Fruit fly (Drosophila melanogaster): ENCODE results near the gene Der-2.

Gene Der-2

DNA sequence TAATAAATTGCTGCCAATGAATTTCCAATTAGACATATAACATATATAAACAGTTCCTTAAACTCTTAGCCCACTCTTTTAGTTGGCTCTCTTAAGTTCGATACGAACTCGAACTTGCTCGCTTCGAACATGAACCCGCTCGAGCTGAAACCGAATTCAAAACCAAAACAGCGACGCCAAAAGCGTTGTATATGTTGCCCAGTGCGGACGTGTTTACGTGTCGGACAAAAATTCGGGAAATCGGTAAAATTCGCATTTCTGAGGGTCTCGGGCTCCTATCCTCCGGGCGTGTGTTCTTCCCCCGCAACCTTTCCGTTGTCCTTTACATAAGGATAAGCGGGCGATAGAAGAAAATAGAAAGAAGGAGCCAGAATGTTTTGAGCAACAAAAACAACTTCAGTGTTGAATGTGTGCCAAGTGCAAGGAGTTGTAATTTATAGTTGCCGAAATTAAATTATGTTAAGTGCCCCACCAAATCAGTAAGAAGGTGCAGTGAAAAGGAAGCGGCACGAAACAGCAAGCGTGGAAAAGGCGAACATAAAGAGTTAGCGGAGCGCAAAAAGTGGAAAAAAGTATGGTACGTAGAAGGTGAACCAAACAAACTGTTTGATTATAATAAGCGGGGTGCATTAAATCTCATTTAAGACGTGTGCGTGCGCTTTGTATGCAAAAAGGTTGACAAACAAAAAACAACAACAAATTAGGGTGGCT lies 18.7 kb upstream of the Der-2 start, which contains the start of gene CG42342:
TSS of gene CG42342 (plus strand) at position 176 of the 711 bp plus-strand sequence.
- no peak for TF ChIP-seq ttk (optimal IDR thresholded peaks at IDR 0.05)
- no peak for TF ChIP-seq psq (optimal IDR thresholded peaks at IDR 0.05)
- TF ChIP-seq h (optimal IDR thresholded peaks at IDR 0.05), result no peak
- no peak for TF ChIP-seq Sin3A (optimal IDR thresholded peaks at IDR 0.05)
- no peak for TF ChIP-seq Myc (optimal IDR thresholded peaks at IDR 0.05)
- TF ChIP-seq insv (optimal IDR thresholded peaks at IDR 0.05), result no peak

DNA sequence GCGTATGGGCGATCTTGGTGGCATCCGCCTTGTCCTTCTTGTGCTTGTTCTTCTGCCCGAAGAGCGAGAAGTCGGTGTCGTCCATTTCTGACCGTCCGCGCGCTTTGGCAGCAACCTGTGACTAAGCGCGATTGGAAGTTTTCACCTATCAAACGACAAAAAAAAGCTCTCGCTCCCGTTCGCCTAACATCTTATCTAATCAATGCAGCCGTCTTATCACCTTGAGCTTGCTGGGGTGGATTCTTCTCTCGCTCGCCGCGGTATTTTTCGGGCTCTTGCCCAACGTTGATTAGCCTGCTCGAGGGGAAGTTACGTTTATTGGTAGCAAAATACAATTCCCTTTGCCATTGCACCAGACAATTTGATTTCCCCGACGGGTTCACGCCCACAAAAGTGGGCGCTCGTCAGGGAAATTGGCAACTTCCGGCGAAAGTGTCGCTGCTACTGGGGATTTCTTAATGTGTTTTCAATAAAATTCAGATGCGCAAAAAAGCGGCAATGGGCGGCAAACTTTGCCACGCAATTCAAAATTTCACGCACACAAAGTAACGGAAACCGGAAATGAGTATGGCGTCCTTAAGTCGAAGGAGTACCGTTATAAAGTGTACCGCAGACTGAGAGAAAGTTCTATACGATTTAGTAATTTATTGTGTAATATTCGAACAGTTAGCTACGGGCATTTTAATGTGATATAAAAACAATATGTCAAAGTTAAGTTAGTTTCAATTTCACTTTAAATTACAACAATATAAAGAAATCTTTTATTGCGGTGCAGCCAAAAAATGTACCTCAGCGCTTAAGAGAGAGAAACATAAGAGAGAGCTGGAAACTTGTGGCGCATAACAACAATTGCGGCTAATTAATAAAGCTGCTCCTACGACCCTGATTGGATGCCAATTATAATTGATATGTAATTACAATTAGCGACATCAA lies 17.2 kb upstream of the Der-2 start, which contains the start of gene Decay:
TSS of gene Decay (minus strand) at position 132 of the 933 bp plus-strand sequence.
- no peak for TF ChIP-seq insv (optimal IDR thresholded peaks at IDR 0.05)
- TF ChIP-seq h (optimal IDR thresholded peaks at IDR 0.05), result no peak
- TF ChIP-seq ttk (optimal IDR thresholded peaks at IDR 0.05), result no peak
- TF ChIP-seq Myc (optimal IDR thresholded peaks at IDR 0.05), result no peak
- TF ChIP-seq psq (optimal IDR thresholded peaks at IDR 0.05), result no peak
- no peak for TF ChIP-seq Sin3A (optimal IDR thresholded peaks at IDR 0.05)

- TF ChIP-seq Myc (optimal IDR thresholded peaks at IDR 0.05), result no peak
- no peak for TF ChIP-seq Sin3A (optimal IDR thresholded peaks at IDR 0.05)
- no peak for TF ChIP-seq insv (optimal IDR thresholded peaks at IDR 0.05)
- no peak for TF ChIP-seq h (optimal IDR thresholded peaks at IDR 0.05)
- no peak for TF ChIP-seq psq (optimal IDR thresholded peaks at IDR 0.05)
- TF ChIP-seq ttk (optimal IDR thresholded peaks at IDR 0.05), result no peak
These were observed 14.8 kb upstream of the Der-2 start, which contains the start of gene Gr89a for dm6 chr3R:16498859-16499258. Gr89a (minus strand) TSS chr3R:16498959.

dm6 chr3R:16497379-16497778 lies 13.4 kb upstream of the Der-2 start:
- TF ChIP-seq ttk (optimal IDR thresholded peaks at IDR 0.05) (no peak), Sin3A (optimal IDR thresholded peaks at IDR 0.05) (no peak), Myc (optimal IDR thresholded peaks at IDR 0.05) (no peak), psq (optimal IDR thresholded peaks at IDR 0.05) (no peak), h (optimal IDR thresholded peaks at IDR 0.05) (no peak), insv (optimal IDR thresholded peaks at IDR 0.05) (no peak)

DNA sequence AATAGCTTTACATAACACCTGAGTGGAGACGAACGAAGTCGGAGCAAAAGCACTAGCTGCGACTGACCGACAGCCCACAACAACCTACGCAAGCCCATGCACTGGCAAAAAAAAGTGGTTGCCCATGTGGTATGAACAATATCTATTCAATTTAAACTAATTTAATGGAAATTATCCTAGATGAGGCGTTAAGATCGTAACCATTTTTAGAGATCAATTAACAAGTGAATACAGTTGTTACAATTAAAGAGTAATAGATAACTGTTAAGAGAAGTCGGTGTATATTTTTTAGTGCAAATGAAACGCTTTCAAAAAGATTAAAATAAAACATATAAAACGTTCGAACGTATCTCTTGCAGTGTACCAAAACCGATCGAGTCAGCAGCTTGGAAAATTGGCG lies 12.2 kb upstream of the Der-2 start:
- TF ChIP-seq ttk (optimal IDR thresholded peaks at IDR 0.05) (no peak), Myc (optimal IDR thresholded peaks at IDR 0.05) (no peak), psq (optimal IDR thresholded peaks at IDR 0.05) (no peak), insv (optimal IDR thresholded peaks at IDR 0.05) (no peak), Sin3A (optimal IDR thresholded peaks at IDR 0.05) (no peak), h (optimal IDR thresholded peaks at IDR 0.05) (no peak)

dm6 chr3R:16495322-16495721 lies 11.3 kb upstream of the Der-2 start, which contains the start of gene Cad89D:
Cad89D (minus strand) TSS chr3R:16495422.
- TF ChIP-seq Myc (optimal IDR thresholded peaks at IDR 0.05), result no peak
- no peak for TF ChIP-seq psq (optimal IDR thresholded peaks at IDR 0.05)

DNA sequence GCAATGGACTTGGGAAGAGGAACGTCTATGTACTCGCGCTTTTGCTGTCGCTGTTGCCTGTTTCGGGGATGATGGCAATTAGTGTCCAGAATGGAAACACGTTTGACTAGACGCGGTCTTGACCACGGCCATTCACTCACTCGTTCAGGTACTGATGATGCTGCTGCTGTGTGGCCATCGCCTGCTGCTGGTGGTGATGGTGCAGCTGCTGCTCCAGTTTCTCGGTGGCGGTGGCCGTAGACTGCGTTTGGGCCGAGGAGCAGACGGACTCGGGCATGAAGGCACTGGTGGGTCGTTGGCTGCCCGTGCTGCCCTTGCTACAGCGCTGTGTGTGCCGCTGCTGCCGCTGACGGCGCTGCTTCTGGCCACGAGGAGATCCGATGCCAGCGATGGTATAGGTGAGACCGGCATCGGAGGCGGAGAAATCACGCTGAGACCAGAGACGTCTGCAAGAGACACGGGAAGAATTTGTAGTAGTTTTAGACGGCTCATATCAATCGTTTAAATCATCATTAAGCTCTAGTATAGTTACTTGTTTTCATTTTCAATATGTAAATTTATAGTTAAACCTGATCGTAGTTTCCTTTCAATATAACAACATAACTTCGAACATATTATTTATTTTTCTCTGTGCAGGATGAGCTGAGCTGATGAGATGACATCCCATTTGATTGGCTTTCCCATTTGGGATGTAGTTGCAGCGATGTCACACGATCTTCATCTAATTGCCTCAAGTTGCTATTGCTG lies 1.6 kb upstream of the Der-2 start:
- TF ChIP-seq ttk (optimal IDR thresholded peaks at IDR 0.05), result no peak
- TF ChIP-seq h (optimal IDR thresholded peaks at IDR 0.05), result no peak
- no peak for TF ChIP-seq insv (optimal IDR thresholded peaks at IDR 0.05)
- TF ChIP-seq Sin3A (optimal IDR thresholded peaks at IDR 0.05), result no peak
- TF ChIP-seq psq (optimal IDR thresholded peaks at IDR 0.05), result no peak
- no peak for TF ChIP-seq Myc (optimal IDR thresholded peaks at IDR 0.05)

- TF ChIP-seq Myc (optimal IDR thresholded peaks at IDR 0.05) (no peak), Sin3A (optimal IDR thresholded peaks at IDR 0.05) (no peak), insv (optimal IDR thresholded peaks at IDR 0.05) (no peak), ttk (optimal IDR thresholded peaks at IDR 0.05) (no peak), psq (optimal IDR thresholded peaks at IDR 0.05) (no peak), h (optimal IDR thresholded peaks at IDR 0.05) (no peak)
These were observed 1.7 kb downstream of the Der-2 start, which contains the start of gene Sdhaf3 for dm6 chr3R:16482276-16482675. Sdhaf3 (minus strand) TSS chr3R:16482452.

- TF ChIP-seq h (optimal IDR thresholded peaks at IDR 0.05), result no peak
- no peak for TF ChIP-seq Myc (optimal IDR thresholded peaks at IDR 0.05)
- no peak for TF ChIP-seq psq (optimal IDR thresholded peaks at IDR 0.05)
These were observed 3.0 kb downstream of the Der-2 start, which contains the start of gene Dhfr for dm6 chr3R:16480995-16481394. Dhfr (plus strand) TSS chr3R:16481167.

DNA sequence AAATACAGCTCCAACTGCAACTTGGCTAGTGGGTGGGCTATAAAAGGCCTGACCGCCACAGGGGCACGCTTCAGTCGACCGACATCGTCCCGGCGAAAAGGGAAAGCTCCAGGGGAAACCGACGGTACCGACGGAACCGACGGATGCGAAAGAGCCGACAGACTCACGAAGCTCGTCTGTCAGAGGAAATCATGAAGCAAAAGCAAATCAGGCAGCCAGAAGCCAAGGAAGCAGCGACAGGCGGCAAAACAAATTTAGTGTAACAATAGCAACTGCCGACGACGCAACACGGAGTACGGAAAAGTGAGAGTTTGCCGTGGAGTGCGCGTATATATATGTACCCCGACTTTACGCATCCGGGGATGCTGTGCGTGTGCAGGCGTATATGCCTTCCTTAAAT lies 7.0 kb downstream of the Der-2 start, which contains the start of gene Gyc89Db:
TSS of gene Gyc89Db (plus strand) at position 78 of the 400 bp plus-strand sequence.
- TF ChIP-seq ttk (optimal IDR thresholded peaks at IDR 0.05) (no peak), Myc (optimal IDR thresholded peaks at IDR 0.05) (no peak), h (optimal IDR thresholded peaks at IDR 0.05) (no peak), psq (optimal IDR thresholded peaks at IDR 0.05) (no peak), Sin3A (optimal IDR thresholded peaks at IDR 0.05) (no peak), insv (optimal IDR thresholded peaks at IDR 0.05) (no peak)

- TF ChIP-seq psq (optimal IDR thresholded peaks at IDR 0.05) (no peak), h (optimal IDR thresholded peaks at IDR 0.05) (no peak), ttk (optimal IDR thresholded peaks at IDR 0.05) (no peak), Myc (optimal IDR thresholded peaks at IDR 0.05) (no peak), insv (optimal IDR thresholded peaks at IDR 0.05) (no peak), Sin3A (optimal IDR thresholded peaks at IDR 0.05) (no peak)
These were observed 7.6 kb downstream of the Der-2 start for dm6 chr3R:16476472-16476871.
